Fruit fly (Drosophila melanogaster) S2 (cell line): ENCODE measurements around the gene Acp32CD.

ENCODE experiments used
- CG8478 ChIP-seq: fragments of >200 bp; optimal IDR thresholded peaks from 2 replicates; lab custom pipeline; 2018
- CTCF ChIP-seq, 2 experiments: fragments of >200 bp; optimal IDR thresholded peaks; 2 replicates each; lab custom pipeline; 2018

Acp32CD gene

DNA sequence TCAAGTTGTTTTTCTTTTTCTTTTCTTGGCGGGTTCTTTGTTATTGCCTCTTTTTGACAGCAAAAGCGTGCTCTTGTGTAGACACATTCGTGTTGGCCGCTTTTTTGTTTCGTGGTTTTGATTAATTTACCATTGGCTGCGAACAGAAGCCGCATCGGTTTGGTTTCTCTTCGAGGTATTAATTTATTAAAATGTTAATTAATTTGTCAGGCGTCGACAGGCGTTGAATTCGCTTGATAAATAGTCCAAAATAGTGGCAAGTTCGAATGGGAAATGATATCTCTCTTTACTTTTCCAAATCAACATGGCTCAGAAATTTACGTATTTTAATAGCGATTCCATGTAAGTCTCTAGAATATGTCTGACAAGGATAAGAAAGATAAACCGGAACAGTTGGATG lies 19.1 kb downstream of the Acp32CD start, which contains the start of gene CG18666:
Gene CG18666 (plus strand): TSS at position 301 of the 400 bp plus-strand sequence.
- TF ChIP-seq CG8478 (no peak), CTCF (optimal IDR thresholded peaks at IDR 0.05; lab: Kevin White, UChicago) (no peak)

dm6 chr2L:11037583-11038517 lies 22.4 kb downstream of the Acp32CD start:
- TF ChIP-seq CG8478 (no peak), CTCF (optimal IDR thresholded peaks at IDR 0.05; lab: Kevin White, UChicago) (no peak)

dm6 chr2L:11038918-11039317 lies 23.5 kb downstream of the Acp32CD start:
- no peak for TF ChIP-seq CG8478
- TF ChIP-seq CTCF (optimal IDR thresholded peaks at IDR 0.05; lab: Kevin White, UChicago) = no peak

DNA sequence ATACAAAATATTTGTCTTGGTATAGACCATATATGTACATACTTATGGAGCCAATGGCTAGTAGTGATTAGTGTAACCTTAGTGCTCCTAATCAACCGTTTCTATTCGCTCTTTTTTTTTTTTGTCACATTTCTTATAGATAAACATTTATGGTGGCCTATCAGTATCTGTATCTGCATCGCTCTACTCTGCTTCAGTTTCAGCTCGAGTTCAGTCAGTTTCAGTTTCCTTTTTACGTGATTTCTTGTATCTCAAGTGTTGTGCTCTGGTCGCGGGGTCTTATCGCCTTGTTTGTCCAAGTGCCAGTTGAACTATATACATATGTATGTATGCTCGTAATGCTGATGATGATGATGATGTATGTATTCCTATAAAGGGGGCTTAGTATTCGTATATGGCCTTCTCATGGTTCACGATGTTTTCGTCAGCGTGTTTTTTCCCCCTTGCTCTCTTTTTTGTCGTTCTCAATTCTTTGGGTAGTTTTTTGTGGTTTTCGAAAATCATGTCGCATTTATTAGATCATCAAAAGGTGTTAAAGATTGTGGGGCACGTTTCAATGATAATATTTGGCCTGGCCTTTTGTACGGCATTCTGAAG lies 24.2 kb downstream of the Acp32CD start:
- TF ChIP-seq CG8478 = no peak

- no peak for TF ChIP-seq CTCF (optimal IDR thresholded peaks at IDR 0.05; lab: Kevin White, UChicago)
- no peak for TF ChIP-seq CG8478
These were observed 25.7 kb downstream of the Acp32CD start for dm6 chr2L:11041074-11041473.

DNA sequence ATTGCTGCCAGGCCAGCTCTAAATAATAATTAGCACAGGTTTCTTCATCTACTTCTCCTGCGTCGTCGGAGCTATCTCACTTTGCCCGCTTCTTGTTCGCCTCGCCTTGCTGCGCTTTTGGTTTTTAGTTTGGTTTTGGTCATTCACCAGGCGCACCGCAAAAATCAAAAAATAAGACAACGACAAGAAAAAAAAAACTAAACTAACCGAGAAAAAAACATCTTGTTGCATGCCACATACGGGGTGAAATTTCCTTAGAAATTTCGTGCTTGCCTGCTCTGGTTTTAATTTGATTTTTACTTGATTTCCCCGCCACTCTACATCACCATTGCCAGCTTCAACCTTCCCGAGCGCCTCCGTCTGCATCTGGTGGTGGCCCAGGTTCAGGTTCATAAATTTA lies 26.4 kb downstream of the Acp32CD start:
- no peak for TF ChIP-seq CTCF (optimal IDR thresholded peaks at IDR 0.05; lab: Kevin White, UChicago)
- no peak for TF ChIP-seq CG8478

- no peak for TF ChIP-seq CG8478
- no peak for TF ChIP-seq CTCF (optimal IDR thresholded peaks at IDR 0.05; lab: Kevin White, UChicago)
These were observed 29.5 kb downstream of the Acp32CD start for dm6 chr2L:11044678-11045466.

DNA sequence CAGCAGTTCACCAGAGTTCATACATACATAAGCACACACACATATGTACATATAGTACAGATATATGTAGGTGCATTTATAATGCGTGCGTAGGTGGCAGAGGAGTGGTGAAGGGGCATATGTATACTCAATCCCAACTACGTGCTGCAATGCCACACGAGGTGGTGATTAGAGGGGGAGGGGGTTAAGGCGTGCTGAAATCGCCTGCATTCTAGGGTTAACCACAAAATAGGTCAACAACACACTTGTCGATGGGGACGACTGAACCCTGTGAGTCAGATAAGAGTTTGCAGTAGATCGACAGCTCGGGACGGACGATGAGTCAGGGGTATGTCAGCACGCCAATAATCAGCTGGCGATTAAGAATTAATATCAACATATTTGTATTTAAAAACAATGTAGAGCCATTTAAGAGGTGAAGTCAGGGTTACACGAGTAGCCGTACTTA lies 30.1 kb downstream of the Acp32CD start:
- TF ChIP-seq CG8478 (no peak), CTCF (optimal IDR thresholded peaks at IDR 0.05; lab: Kevin White, UChicago) (no peak)

DNA sequence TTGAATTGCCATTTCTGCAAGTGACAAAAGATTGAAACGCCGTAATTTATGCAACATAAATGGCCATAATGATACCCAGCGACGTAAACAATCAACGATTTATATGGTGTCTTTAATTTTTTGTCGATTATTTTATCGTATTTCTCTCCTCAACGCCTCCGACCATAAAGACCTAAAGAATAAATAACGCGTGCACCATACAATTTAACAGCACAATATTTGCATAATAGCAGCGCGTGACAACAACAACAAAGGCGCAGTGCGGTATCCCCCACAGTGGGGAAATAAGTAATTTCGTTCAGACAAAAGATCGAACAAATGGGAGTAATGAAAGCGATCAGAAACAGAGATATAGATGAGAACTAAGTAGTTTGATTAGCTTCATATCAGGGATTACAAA lies 30.6 kb downstream of the Acp32CD start:
- TF ChIP-seq CG8478 = no peak
- no peak for TF ChIP-seq CTCF (optimal IDR thresholded peaks at IDR 0.05; lab: Kevin White, UChicago)

dm6 chr2L:11048307-11048706 lies 32.9 kb downstream of the Acp32CD start:
- TF ChIP-seq CTCF (optimal IDR thresholded peaks at IDR 0.05; lab: Kevin White, UChicago) (no peak), CG8478 (no peak)

dm6 chr2L:11049723-11050122 lies 34.3 kb downstream of the Acp32CD start:
- TF ChIP-seq CG8478 = no peak
- TF ChIP-seq CTCF (optimal IDR thresholded peaks at IDR 0.05; lab: Kevin White, UChicago) = no peak

- no peak for TF ChIP-seq CG8478
- TF ChIP-seq CTCF (optimal IDR thresholded peaks at IDR 0.05; lab: Kevin White, UChicago) = no peak
These were observed 36.4 kb downstream of the Acp32CD start for dm6 chr2L:11051644-11052492.

DNA sequence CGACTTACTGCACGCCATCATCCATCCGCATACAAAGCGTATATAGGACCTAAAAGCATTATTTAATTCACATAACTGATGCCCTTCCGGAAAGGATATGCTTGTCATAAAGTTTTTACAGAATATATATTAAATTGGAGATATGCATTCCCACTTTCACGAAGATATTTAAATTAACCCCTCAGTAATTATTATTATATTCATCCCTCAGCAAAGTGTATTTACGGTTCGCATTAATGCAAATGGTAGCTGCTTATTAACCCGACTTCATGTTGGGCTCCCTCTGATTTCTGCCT lies 37.0 kb downstream of the Acp32CD start:
- TF ChIP-seq CG8478 (no peak), CTCF (optimal IDR thresholded peaks at IDR 0.05; lab: Kevin White, UChicago) (no peak)

- TF ChIP-seq CTCF (optimal IDR thresholded peaks at IDR 0.05; lab: Kevin White, UChicago) (no peak), CG8478 (no peak)
These were observed 37.8 kb downstream of the Acp32CD start for dm6 chr2L:11053018-11053807.
